Worm (Caenorhabditis elegans) whole organism, early embryonic: Measurements from ENCODE around the gene catp-5.

ENCODE experiments used
- B0310.2 ChIP-seq: sonication (generic microtip); optimal IDR thresholded peaks from 2 replicates; lab custom pipeline; 2016; ENCODE audit warnings: mild to moderate bottlenecking, missing genetic modification characterization, missing compliant biosample characterization
- F13C5.2 ChIP-seq: sonication (generic microtip); optimal IDR thresholded peaks from 2 replicates; lab custom pipeline; 2017; ENCODE audit warnings: mild to moderate bottlenecking, missing genetic modification characterization, inconsistent platforms, missing compliant biosample characterization
- aly-1 ChIP-seq: sonication (generic microtip); optimal IDR thresholded peaks from 2 replicates; lab custom pipeline; 2016; ENCODE audit warnings: missing genetic modification characterization, missing compliant biosample characterization
- ama-1 ChIP-seq: fragments of 150-350 bp; optimal IDR thresholded peaks from 2 replicates; lab custom pipeline; 2014
- ceh-13 ChIP-seq: fragments of 200-800 bp; sonication (Bioruptor generic); optimal IDR thresholded peaks from 2 replicates; lab custom pipeline; 2018; ENCODE audit warnings: mild to moderate bottlenecking, missing genetic modification characterization, missing compliant biosample characterization
- ceh-36 ChIP-seq: sonication (generic microtip); optimal IDR thresholded peaks from 2 replicates; lab custom pipeline; 2016; ENCODE audit warnings: missing genetic modification characterization, inconsistent platforms, missing compliant biosample characterization
- ets-7 ChIP-seq: sonication (generic microtip); optimal IDR thresholded peaks from 2 replicates; lab custom pipeline; 2016; ENCODE audit warnings: missing genotype, missing genetic modification characterization, missing compliant biosample characterization
- flt-1 ChIP-seq: fragments of 200-800 bp; sonication (Bioruptor generic); IDR thresholded peaks from 2 replicates; pipeline ENCODE4 v1.3.6; 2022; ENCODE audit warnings: missing genetic modification characterization, missing compliant biosample characterization
- hmbx-1 ChIP-seq: sonication (generic microtip); optimal IDR thresholded peaks from 2 replicates; lab custom pipeline; 2016; ENCODE audit warnings: mild to moderate bottlenecking, missing genetic modification characterization, missing compliant biosample characterization
- hmg-4 ChIP-seq: fragments of 200-800 bp; sonication (Bioruptor generic); optimal IDR thresholded peaks from 2 replicates; lab custom pipeline; 2018; ENCODE audit warnings: mild to moderate bottlenecking, missing genetic modification characterization, missing compliant biosample characterization
- hnd-1 ChIP-seq: sonication (generic microtip); optimal IDR thresholded peaks from 2 replicates; lab custom pipeline; 2016; ENCODE audit warnings: missing genetic modification characterization, missing compliant biosample characterization
- pes-1 ChIP-seq: fragments of 200-800 bp; sonication (Bioruptor generic); IDR thresholded peaks from 2 replicates; pipeline ENCODE4 v1.3.6; 2022; ENCODE audit warnings: missing genetic modification reagents, missing genetic modification characterization, missing compliant biosample characterization
- scrt-1 ChIP-seq: fragments of 200-800 bp; sonication (Bioruptor generic); IDR thresholded peaks from 2 replicates; pipeline ENCODE4 v1.3.6; 2022; ENCODE audit warnings: missing genetic modification characterization, missing compliant biosample characterization
- sea-1 ChIP-seq: fragments of 200-800 bp; sonication (Bioruptor generic); conservative IDR thresholded peaks from 2 replicates; pipeline ENCODE4 v1.3.6; 2022; ENCODE audit warnings: missing genetic modification characterization, missing compliant biosample characterization
- tbx-11 ChIP-seq: fragments of 200-800 bp; sonication (Bioruptor generic); IDR thresholded peaks from 2 replicates; pipeline ENCODE4 v1.3.6; 2022; ENCODE audit warnings: missing genetic modification characterization, missing compliant biosample characterization
- tbx-37 ChIP-seq: fragments of 200-800 bp; sonication (Bioruptor generic); conservative IDR thresholded peaks from 2 replicates; pipeline ENCODE4 v1.3.6; 2022; ENCODE audit warnings: missing genetic modification reagents, missing genetic modification characterization, missing compliant biosample characterization
- tra-4 ChIP-seq: sonication (generic microtip); optimal IDR thresholded peaks from 2 replicates; lab custom pipeline; 2017; ENCODE audit warnings: missing genetic modification characterization, missing compliant biosample characterization

Gene catp-5

DNA sequence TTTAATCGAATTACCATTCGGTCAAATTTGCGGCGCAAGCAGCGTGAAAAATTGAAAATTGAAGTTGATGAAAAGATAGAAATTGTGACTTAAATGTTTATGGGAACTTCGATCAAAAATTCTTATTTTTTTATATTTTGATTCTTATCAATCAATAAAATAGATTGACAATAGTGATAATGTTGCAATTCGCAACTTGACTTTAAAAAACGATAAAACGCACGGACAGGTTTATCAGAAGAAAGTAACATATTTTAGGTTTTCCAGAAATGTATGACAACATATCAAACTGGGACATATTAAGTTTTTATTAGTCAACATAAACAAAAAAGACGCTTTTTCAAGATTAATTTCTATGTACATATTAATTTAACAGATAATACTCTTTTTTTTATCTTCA is 15.3 kb downstream of the catp-5 start:
- TF ChIP-seq aly-1 (tag; lab: Kevin White, UChicago) (no peak), ets-7 (tag; lab: Kevin White, UChicago) (no peak), F13C5.2 (no peak), tbx-11 (GFP tag; lab: Robert Waterston, UW) (no peak), scrt-1 (GFP tag; lab: Robert Waterston, UW) (no peak), hnd-1 (tag; lab: Kevin White, UChicago) (no peak), hmbx-1 (tag; lab: Kevin White, UChicago) (no peak), ceh-13 (GFP tag; lab: Kevin White, UChicago) (no peak), pes-1 (GFP tag; lab: Robert Waterston, UW) (no peak), ceh-36 (tag; lab: Kevin White, UChicago) (no peak), sea-1 (GFP tag; lab: Robert Waterston, UW) (no peak), ama-1 (lab: Kevin White, UChicago) (no peak), tbx-37 (GFP tag; lab: Robert Waterston, UW) (no peak), B0310.2 (tag; lab: Kevin White, UChicago) (no peak)

DNA sequence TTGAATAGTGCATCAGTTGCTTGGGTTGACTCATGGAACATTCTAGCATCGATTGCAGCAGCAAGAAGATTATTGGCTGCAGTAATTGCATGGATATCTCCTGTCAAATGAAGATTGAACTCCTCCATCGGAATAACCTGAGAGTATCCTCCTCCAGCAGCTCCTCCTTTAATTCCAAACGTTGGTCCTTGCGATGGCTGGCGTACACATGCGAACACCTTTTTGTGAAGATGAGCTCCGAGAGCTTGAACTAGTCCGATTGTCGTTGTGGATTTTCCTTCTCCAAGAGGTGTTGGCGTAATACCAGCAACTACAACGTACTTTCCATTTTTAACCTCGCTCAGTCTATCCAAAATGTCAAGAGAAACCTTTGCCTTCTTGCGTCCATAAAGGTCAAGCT is 16.0 kb downstream of the catp-5 start:
- no peak for TF ChIP-seq tra-4 (tag; lab: Kevin White, UChicago)
- no peak for TF ChIP-seq hnd-1 (tag; lab: Kevin White, UChicago)

DNA sequence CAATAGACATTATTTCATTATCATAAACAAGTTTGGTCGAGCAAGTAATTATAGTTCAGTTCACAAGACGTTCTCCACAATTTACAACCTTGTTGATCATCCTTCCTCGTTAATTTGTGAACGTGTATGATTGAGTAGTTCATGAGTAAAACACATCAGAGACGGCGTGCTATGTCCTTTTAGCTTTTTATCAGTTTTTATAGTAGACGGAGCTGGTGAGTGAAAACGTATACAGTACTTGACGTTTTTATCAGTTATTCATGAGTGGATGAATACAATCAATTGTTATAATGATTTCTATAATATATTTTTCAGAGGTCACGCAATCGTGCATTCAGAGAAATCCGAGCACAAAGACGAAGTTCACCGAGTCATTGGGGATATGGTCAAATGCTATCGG is 19.8 kb downstream of the catp-5 start:
- no peak for TF ChIP-seq tbx-37 (GFP tag; lab: Robert Waterston, UW)
- TF ChIP-seq F13C5.2 = no peak
- TF ChIP-seq B0310.2 (tag; lab: Kevin White, UChicago) = no peak
- no peak for TF ChIP-seq ama-1 (lab: Kevin White, UChicago)
- no peak for TF ChIP-seq aly-1 (tag; lab: Kevin White, UChicago)
- no peak for TF ChIP-seq flt-1
- TF ChIP-seq hmg-4 = no peak

DNA sequence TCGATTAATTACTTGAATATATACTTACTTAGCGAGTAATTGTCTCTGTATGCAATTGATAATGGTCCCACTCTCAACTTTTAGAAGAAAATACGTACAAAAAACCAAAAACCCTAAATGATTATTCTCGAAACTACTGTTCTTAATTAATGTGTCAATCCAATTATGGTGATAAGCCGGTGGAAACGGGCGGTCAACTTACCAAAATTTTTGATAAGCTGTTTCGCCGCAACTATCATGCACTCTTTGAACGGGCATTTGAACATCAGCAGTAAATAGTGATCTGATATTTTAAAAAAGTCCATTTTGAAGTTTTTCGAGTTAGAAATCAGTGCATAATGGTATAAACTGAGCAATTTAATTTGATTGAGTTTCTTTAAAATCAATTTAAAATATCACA is 20.3 kb downstream of the catp-5 start:
- TF ChIP-seq tbx-37 (GFP tag; lab: Robert Waterston, UW) (no peak), B0310.2 (tag; lab: Kevin White, UChicago) (no peak), ama-1 (lab: Kevin White, UChicago) (no peak), aly-1 (tag; lab: Kevin White, UChicago) (no peak), hnd-1 (tag; lab: Kevin White, UChicago) (no peak), flt-1 (no peak), ets-7 (tag; lab: Kevin White, UChicago) (no peak), scrt-1 (GFP tag; lab: Robert Waterston, UW) (no peak)

DNA sequence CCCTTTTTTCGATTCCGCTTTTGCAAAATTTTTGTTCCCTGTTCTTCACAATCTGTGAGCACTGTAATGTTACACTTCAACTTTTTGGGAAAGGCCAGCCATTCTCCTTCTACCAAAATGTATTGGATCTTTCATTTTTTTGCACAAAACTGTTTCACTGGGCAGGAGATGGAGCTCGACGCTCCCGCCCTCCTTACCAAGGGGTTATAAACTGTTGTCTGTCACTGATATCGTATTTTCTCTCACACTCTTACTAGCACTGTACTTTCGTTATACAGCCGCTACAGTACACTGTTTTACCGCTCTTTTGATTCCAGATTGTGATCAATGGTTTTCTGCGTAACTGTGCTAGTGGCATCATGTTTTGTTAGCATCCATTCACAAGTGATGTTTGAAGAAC is 20.9 kb downstream of the catp-5 start, which contains the start of gene C46F2.1:
C46F2.1 (plus strand) TSS at position 301 of the 400 bp plus-strand sequence.
- TF ChIP-seq B0310.2 (tag; lab: Kevin White, UChicago) (no peak), hmg-4 (no peak), tbx-37 (GFP tag; lab: Robert Waterston, UW) (no peak)

DNA sequence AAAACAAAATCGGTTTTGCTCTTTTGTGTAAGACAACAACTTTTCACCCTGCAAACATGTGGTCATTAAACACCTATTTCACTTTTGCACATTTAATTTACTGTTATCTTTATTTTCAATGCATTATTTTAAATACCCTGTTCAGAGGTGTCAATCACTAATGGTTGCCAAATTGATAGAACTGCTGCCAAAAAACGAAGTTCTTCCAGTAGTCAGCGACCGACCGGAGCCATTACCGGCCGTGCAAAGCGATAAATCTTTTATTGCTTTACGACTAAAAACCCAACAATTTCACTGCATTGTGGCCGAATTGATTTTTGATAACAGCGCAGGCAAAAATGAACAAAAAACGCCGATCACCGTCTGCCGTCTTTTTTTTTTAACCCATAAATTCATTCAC is 24.1 kb downstream of the catp-5 start:
- TF ChIP-seq F13C5.2 = no peak
- no peak for TF ChIP-seq ceh-13 (GFP tag; lab: Kevin White, UChicago)
- no peak for TF ChIP-seq sea-1 (GFP tag; lab: Robert Waterston, UW)
- TF ChIP-seq B0310.2 (tag; lab: Kevin White, UChicago) = no peak
- TF ChIP-seq tra-4 (tag; lab: Kevin White, UChicago) = no peak
- no peak for TF ChIP-seq ceh-36 (tag; lab: Kevin White, UChicago)
- no peak for TF ChIP-seq tbx-11 (GFP tag; lab: Robert Waterston, UW)
- TF ChIP-seq flt-1 = no peak
- no peak for TF ChIP-seq ama-1 (lab: Kevin White, UChicago)
- no peak for TF ChIP-seq tbx-37 (GFP tag; lab: Robert Waterston, UW)
- TF ChIP-seq hmbx-1 (tag; lab: Kevin White, UChicago) = no peak
- no peak for TF ChIP-seq pes-1 (GFP tag; lab: Robert Waterston, UW)
- TF ChIP-seq hnd-1 (tag; lab: Kevin White, UChicago) = no peak

DNA sequence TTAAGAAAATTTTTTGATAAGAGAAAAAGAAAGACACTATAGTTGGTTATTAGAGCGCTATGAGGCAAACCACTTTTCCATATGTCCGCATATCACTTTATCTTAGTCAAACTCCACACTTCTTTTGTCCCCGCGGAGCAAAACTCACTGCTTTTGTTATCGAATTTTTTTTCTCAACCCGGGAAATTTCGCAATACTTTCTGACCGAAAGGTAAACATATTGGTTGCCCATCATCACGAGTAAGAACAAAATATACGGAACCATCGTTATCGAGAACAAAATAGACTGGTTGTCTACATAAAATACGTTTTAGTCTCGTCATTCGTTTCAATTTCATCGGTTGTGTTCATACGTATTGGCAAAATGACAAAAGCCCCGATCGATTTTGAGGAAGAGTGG is 29.4 kb downstream of the catp-5 start, which contains the start of gene C18A11.1:
C18A11.1 (plus strand) TSS at position 36 of the 400 bp plus-strand sequence.
- TF ChIP-seq ceh-13 (GFP tag; lab: Kevin White, UChicago) (no peak), aly-1 (tag; lab: Kevin White, UChicago) (no peak), B0310.2 (tag; lab: Kevin White, UChicago) (no peak), tra-4 (tag; lab: Kevin White, UChicago) (no peak), ama-1 (lab: Kevin White, UChicago) (no peak), pes-1 (GFP tag; lab: Robert Waterston, UW) (no peak), sea-1 (GFP tag; lab: Robert Waterston, UW) (no peak), hmbx-1 (tag; lab: Kevin White, UChicago) (no peak), tbx-11 (GFP tag; lab: Robert Waterston, UW) (no peak), hnd-1 (tag; lab: Kevin White, UChicago) (no peak), ets-7 (tag; lab: Kevin White, UChicago) (no peak), scrt-1 (GFP tag; lab: Robert Waterston, UW) (no peak), ceh-36 (tag; lab: Kevin White, UChicago) (no peak), hmg-4 (no peak), tbx-37 (GFP tag; lab: Robert Waterston, UW) (no peak), F13C5.2 (no peak), flt-1 (no peak)

DNA sequence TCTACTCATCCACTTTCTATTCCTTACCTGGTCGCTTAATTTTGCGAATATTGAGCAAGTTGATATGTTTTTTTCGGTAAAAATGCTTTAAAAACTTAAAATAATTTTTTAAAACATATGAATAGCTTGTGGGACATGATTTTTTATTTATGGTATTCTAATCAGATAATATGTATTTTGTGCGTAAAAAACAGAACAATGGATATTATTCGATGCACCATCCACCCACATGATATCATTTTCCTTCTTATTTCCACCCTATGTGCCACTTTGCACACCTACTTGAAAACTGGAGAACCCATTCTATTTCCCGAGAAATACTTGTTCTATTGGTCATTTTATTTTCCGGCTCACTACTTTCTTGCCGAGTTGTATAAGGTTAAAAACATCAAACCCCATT is 31.4 kb downstream of the catp-5 start, which contains the start of gene C18A11.2:
C18A11.2 (plus strand) TSS at position 301 of the 400 bp plus-strand sequence.
- TF ChIP-seq tbx-37 (GFP tag; lab: Robert Waterston, UW) (no peak), tra-4 (tag; lab: Kevin White, UChicago) (no peak), ets-7 (tag; lab: Kevin White, UChicago) (no peak), sea-1 (GFP tag; lab: Robert Waterston, UW) (no peak), flt-1 (no peak), hmg-4 (no peak), F13C5.2 (no peak), hnd-1 (tag; lab: Kevin White, UChicago) (no peak), B0310.2 (tag; lab: Kevin White, UChicago) (no peak), ceh-36 (tag; lab: Kevin White, UChicago) (no peak), ceh-13 (GFP tag; lab: Kevin White, UChicago) (no peak), aly-1 (tag; lab: Kevin White, UChicago) (no peak), scrt-1 (GFP tag; lab: Robert Waterston, UW) (no peak), tbx-11 (GFP tag; lab: Robert Waterston, UW) (no peak), pes-1 (GFP tag; lab: Robert Waterston, UW) (no peak)
